Worm (Caenorhabditis elegans): ENCODE measurements around the gene F32A5.8.

- TF ChIP-seq lin-39 (tag; optimal IDR thresholded peaks at IDR 0.05) (no peak), unc-39 (tag; optimal IDR thresholded peaks at IDR 0.05) (no peak), fos-1 (tag; optimal IDR thresholded peaks at IDR 0.05) (no peak), nfya-1 (tag; optimal IDR thresholded peaks at IDR 0.05; ENCODE audit: insufficient read depth) (no peak), snpc-4 (tag; optimal IDR thresholded peaks at IDR 0.05) (no peak), nhr-23 (tag; optimal IDR thresholded peaks at IDR 0.05) (no peak), zag-1 (tag; optimal IDR thresholded peaks at IDR 0.05) (no peak), nhr-12 (tag; optimal IDR thresholded peaks at IDR 0.05) (no peak), ceh-82 (tag; optimal IDR thresholded peaks at IDR 0.05) (no peak)
Observed at ce11 chrII:7299042-7299441, 43.1 kb downstream of the F32A5.8 start, which contains the start of gene C30G12.1.
